Fruit fly (Drosophila melanogaster) whole organism, adult: ENCODE measurements around the gene NHP2.

Experiments
- CG11617 ChIP-seq: fragments of 200-800 bp; sonication (Bioruptor generic); optimal IDR thresholded peaks from 2 replicates; lab custom pipeline; 2017; ENCODE audit warnings: mild to moderate bottlenecking, missing biosample characterization, missing genetic modification reagents, missing genetic modification characterization
- CG12768 ChIP-seq: fragments of 200-800 bp; sonication (Bioruptor generic); optimal IDR thresholded peaks from 2 replicates; lab custom pipeline; 2017; ENCODE audit warnings: missing biosample characterization, missing genetic modification characterization, mild to moderate bottlenecking, moderate library complexity, missing genetic modification reagents
- CG14711 ChIP-seq: fragments of 200-800 bp; sonication (Bioruptor generic); optimal IDR thresholded peaks from 2 replicates; lab custom pipeline; 2018; ENCODE audit warnings: missing biosample characterization, mild to moderate bottlenecking, missing genetic modification characterization, moderate library complexity
- CG1620 ChIP-seq: fragments of 200-800 bp; sonication (Bioruptor generic); optimal IDR thresholded peaks from 2 replicates; lab custom pipeline; 2016; ENCODE audit warnings: missing biosample characterization, missing genetic modification characterization
- CG33017 ChIP-seq: fragments of 200-800 bp; sonication (Bioruptor generic); optimal IDR thresholded peaks from 2 replicates; lab custom pipeline; 2018; ENCODE audit warnings: missing biosample characterization, mild to moderate bottlenecking, missing genetic modification characterization, moderate library complexity
- CG5204 ChIP-seq: fragments of 200-800 bp; sonication (Bioruptor generic); optimal IDR thresholded peaks from 2 replicates; lab custom pipeline; 2016; ENCODE audit warnings: missing biosample characterization, missing genetic modification characterization
- CG7045 ChIP-seq: fragments of 200-800 bp; sonication (Bioruptor generic); optimal IDR thresholded peaks from 2 replicates; lab custom pipeline; 2017; ENCODE audit warnings: missing biosample characterization, mild to moderate bottlenecking, missing genetic modification characterization
- CG7101 ChIP-seq: fragments of 200-800 bp; sonication (Bioruptor generic); optimal IDR thresholded peaks from 2 replicates; lab custom pipeline; 2018; ENCODE audit warnings: missing biosample characterization, mild to moderate bottlenecking, missing genetic modification characterization, moderate library complexity
- Clk ChIP-seq: fragments of 200-800 bp; sonication (Bioruptor generic); optimal IDR thresholded peaks from 2 replicates; lab custom pipeline; 2017; ENCODE audit warnings: missing biosample characterization, missing genetic modification characterization
- Crg-1 ChIP-seq: fragments of 200-800 bp; sonication (Bioruptor generic); optimal IDR thresholded peaks from 2 replicates; lab custom pipeline; 2016; ENCODE audit warnings: missing biosample characterization, missing genetic modification characterization
- Hr96 ChIP-seq: fragments of 200-800 bp; sonication (Bioruptor generic); optimal IDR thresholded peaks from 2 replicates; lab custom pipeline; 2016; ENCODE audit warnings: missing biosample characterization, missing genetic modification characterization
- Mnt ChIP-seq: fragments of 200-800 bp; sonication (Bioruptor generic); optimal IDR thresholded peaks from 2 replicates; lab custom pipeline; 2016; ENCODE audit warnings: missing biosample characterization, mild to moderate bottlenecking, missing genetic modification characterization
- bab1 ChIP-seq: fragments of 200-800 bp; sonication (Bioruptor generic); optimal IDR thresholded peaks from 3 replicates; lab custom pipeline; 2019; ENCODE audit warnings: missing biosample characterization, mild to moderate bottlenecking, missing genetic modification characterization, moderate library complexity
- cic ChIP-seq: fragments of 200-800 bp; sonication (Bioruptor generic); optimal IDR thresholded peaks from 2 replicates; lab custom pipeline; 2017; ENCODE audit warnings: missing biosample characterization, mild to moderate bottlenecking, missing genetic modification characterization, moderate library complexity
- cnc ChIP-seq, 2 experiments: fragments of >200 bp; optimal IDR thresholded peaks; 2 replicates each; lab custom pipeline; 2017
- kay ChIP-seq: fragments of 200-800 bp; sonication (Bioruptor generic); peaks from one replicate; lab custom pipeline; 2016; ENCODE audit warnings: missing biosample characterization, missing genetic modification characterization, borderline replicate concordance
- ovo ChIP-seq: fragments of 200-800 bp; sonication (Bioruptor generic); optimal IDR thresholded peaks from 2 replicates; lab custom pipeline; 2016; ENCODE audit warnings: missing biosample characterization, missing genetic modification characterization
- pad ChIP-seq: fragments of 200-800 bp; sonication (Bioruptor generic); optimal IDR thresholded peaks from 3 replicates; lab custom pipeline; 2017; ENCODE audit warnings: missing biosample characterization, missing genetic modification characterization, mild to moderate bottlenecking, moderate library complexity, missing genetic modification reagents
- tj ChIP-seq: fragments of 200-800 bp; sonication (Bioruptor generic); optimal IDR thresholded peaks from 3 replicates; lab custom pipeline; 2017; ENCODE audit warnings: missing biosample characterization, mild to moderate bottlenecking, missing genetic modification characterization, moderate library complexity
- toe ChIP-seq: fragments of 200-800 bp; sonication (Bioruptor generic); optimal IDR thresholded peaks from 2 replicates; lab custom pipeline; 2016; ENCODE audit warnings: missing biosample characterization, missing genetic modification characterization

NHP2 gene

dm6 chr3L:14781082-14781862 is 20.7 kb downstream of the NHP2 start:
- TF ChIP-seq CG11617 (peak; percentile 52), Clk (GFP tag; lab: Kevin White, UChicago) (no peak), CG12768 (GFP tag; lab: Kevin White, UChicago) (peak; percentile 20), CG7101 (peak; percentile 8), CG14711 (tag; lab: Kevin White, UChicago) (peak; percentile 5), CG5204 (GFP tag; lab: Kevin White, UChicago) (no peak), tj (GFP tag; lab: Kevin White, UChicago) (peak; percentile 61), kay (GFP tag; lab: Kevin White, UChicago) (no peak), cnc (optimal IDR thresholded peaks at IDR 0.05; lab: Kevin White, UChicago) (no peak), toe (GFP tag; lab: Kevin White, UChicago) (no peak), cic (peak; percentile 28), Crg-1 (GFP tag; lab: Kevin White, UChicago) (peak; percentile 30), CG1620 (GFP tag; lab: Kevin White, UChicago) (no peak), bab1 (peak; percentile 87), ovo (GFP tag; lab: Kevin White, UChicago) (no peak), pad (GFP tag; lab: Kevin White, UChicago) (no peak), Hr96 (GFP tag; lab: Kevin White, UChicago) (no peak), CG7045 (GFP tag; lab: Kevin White, UChicago) (peak; percentile 48), CG33017 (tag; lab: Kevin White, UChicago) (no peak), Mnt (GFP tag; lab: Kevin White, UChicago) (no peak)

- TF ChIP-seq Hr96 (GFP tag; lab: Kevin White, UChicago) (no peak), pad (GFP tag; lab: Kevin White, UChicago) (peak; percentile 55), ovo (GFP tag; lab: Kevin White, UChicago) (peak; percentile 83), cic (peak; percentile 97), Clk (GFP tag; lab: Kevin White, UChicago) (peak; percentile 72), CG1620 (GFP tag; lab: Kevin White, UChicago) (peak; percentile 59), CG14711 (tag; lab: Kevin White, UChicago) (peak; percentile 58), Crg-1 (GFP tag; lab: Kevin White, UChicago) (peak; percentile 76), CG5204 (GFP tag; lab: Kevin White, UChicago) (no peak), kay (GFP tag; lab: Kevin White, UChicago) (no peak), CG11617 (peak; percentile 69), CG12768 (GFP tag; lab: Kevin White, UChicago) (peak; percentile 93), CG7045 (GFP tag; lab: Kevin White, UChicago) (peak; percentile 85), CG33017 (tag; lab: Kevin White, UChicago) (peak; percentile 85), Mnt (GFP tag; lab: Kevin White, UChicago) (peak; percentile 76), bab1 (peak; percentile 31), cnc (optimal IDR thresholded peaks at IDR 0.05; lab: Kevin White, UChicago) (no peak), tj (GFP tag; lab: Kevin White, UChicago) (peak; percentile 66), CG7101 (peak; percentile 84), toe (GFP tag; lab: Kevin White, UChicago) (peak; percentile 41)
Measured at dm6 chr3L:14780187-14780586, 21.8 kb downstream of the NHP2 start.

DNA sequence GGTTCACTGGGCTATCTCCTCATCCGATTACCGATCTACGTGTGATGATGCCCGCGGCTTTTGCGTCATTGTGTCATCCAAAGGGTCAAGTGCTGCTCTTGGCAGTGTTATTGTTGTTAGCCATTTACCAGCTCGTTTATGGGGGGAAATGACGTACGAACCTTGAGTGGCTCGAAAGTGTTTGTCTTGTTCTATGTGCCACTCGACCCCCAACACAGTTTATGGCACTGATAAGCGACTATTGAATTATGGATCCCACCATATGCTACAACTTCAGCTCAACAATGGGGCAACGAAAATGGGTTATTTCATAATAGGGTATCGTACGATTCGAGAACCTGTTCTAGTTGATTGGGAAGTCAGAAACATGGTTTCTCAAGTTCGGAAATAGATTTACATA is 22.7 kb downstream of the NHP2 start:
- peak; percentile 17 for TF ChIP-seq cic
- no peak for TF ChIP-seq CG33017 (tag; lab: Kevin White, UChicago)

DNA sequence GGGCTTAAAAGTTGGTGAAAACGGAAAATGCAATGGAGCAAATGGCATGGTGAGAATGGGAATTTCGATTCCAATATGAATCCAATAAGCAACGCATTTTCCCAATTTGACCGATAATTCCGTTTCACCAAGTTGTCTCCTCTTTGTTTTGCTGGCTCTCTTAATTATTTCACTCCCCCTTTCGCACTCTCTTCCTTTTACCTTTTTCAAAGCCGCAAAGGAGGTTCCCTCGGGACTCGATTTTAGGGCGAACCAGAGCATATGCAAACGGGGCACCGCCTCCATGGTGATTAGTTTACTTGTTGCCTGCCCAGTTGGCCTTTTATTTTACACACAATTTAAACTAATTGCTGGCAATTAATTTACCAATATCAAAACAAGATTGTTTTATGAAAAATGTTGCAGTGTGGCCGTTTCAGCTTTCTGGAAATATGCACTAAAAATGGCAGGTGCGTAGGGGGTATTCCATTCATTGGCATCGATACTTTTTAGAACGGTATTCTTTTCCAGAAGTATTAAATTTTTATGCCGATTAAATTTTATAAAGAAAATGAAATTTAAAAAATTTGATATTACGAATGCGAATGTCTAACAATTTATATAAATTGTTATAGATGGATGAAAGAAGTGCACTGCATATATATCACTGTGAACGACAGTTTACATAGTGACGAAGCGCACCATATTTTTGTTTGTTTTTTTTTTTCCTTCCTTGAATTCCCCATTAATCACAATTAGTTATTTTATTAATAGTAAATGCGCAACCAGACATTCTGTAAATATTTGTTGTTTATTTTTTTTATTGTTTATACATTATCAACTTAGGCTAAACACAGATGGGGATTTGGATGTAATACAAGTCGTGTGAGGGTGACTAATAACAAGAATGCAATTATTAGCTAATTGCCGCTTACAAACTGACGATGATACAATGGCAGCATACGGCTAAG is 26.0 kb downstream of the NHP2 start, which contains the start of gene mop:
TSS of gene mop (minus strand) at position 419 of the 950 bp plus-strand sequence.
- TF ChIP-seq CG14711 (tag; lab: Kevin White, UChicago) (peak; percentile 22), CG12768 (GFP tag; lab: Kevin White, UChicago) (peak; percentile 41), CG5204 (GFP tag; lab: Kevin White, UChicago) (no peak), CG11617 (peak; percentile 57), Crg-1 (GFP tag; lab: Kevin White, UChicago) (no peak), ovo (GFP tag; lab: Kevin White, UChicago) (no peak), CG1620 (GFP tag; lab: Kevin White, UChicago) (peak; percentile 32), toe (GFP tag; lab: Kevin White, UChicago) (no peak), cnc (optimal IDR thresholded peaks at IDR 0.05; lab: Kevin White, UChicago) (no peak), pad (GFP tag; lab: Kevin White, UChicago) (no peak), Clk (GFP tag; lab: Kevin White, UChicago) (no peak), bab1 (no peak), CG7101 (peak; percentile 38), Hr96 (GFP tag; lab: Kevin White, UChicago) (no peak), kay (GFP tag; lab: Kevin White, UChicago) (peak; percentile 98), CG33017 (tag; lab: Kevin White, UChicago) (peak; percentile 25), Mnt (GFP tag; lab: Kevin White, UChicago) (peak; percentile 39), tj (GFP tag; lab: Kevin White, UChicago) (peak; percentile 9), cic (peak; percentile 4), CG7045 (GFP tag; lab: Kevin White, UChicago) (no peak)
